Worm (Caenorhabditis elegans): Measurements from ENCODE around the gene nspe-3.
A peak's percentile ranks its signal among the peaks of the same experiment; 100 is the strongest.

nspe-3 gene

ce11 chrII:12617586-12617985, at the start of gene nspe-3:
Gene nspe-3, plus strand, starts transcription at chrII:12617886.
- no peak for TF ChIP-seq daf-12 (tag; optimal IDR thresholded peaks at IDR 0.05)
- TF ChIP-seq zag-1 (tag; optimal IDR thresholded peaks at IDR 0.05), result no peak
- TF ChIP-seq ceh-16 (tag; optimal IDR thresholded peaks at IDR 0.05), result no peak
- TF ChIP-seq nhr-28 (tag; optimal IDR thresholded peaks at IDR 0.05), result no peak
- TF ChIP-seq ceh-28 (tag; optimal IDR thresholded peaks at IDR 0.05), result no peak
- TF ChIP-seq sea-2 (GFP tag; optimal IDR thresholded peaks at IDR 0.05), result no peak
- TF ChIP-seq ceh-82 (tag; optimal IDR thresholded peaks at IDR 0.05), result no peak
- TF ChIP-seq fos-1 (tag; optimal IDR thresholded peaks at IDR 0.05), result no peak

- no peak for TF ChIP-seq lin-39 (tag; optimal IDR thresholded peaks at IDR 0.05)
- no peak for TF ChIP-seq mdl-1 (tag; optimal IDR thresholded peaks at IDR 0.05)
- TF ChIP-seq snpc-4 (tag; optimal IDR thresholded peaks at IDR 0.05), result no peak
- no peak for TF ChIP-seq hmg-11 (tag; optimal IDR thresholded peaks at IDR 0.05)
- no peak for TF ChIP-seq eor-1 (tag; optimal IDR thresholded peaks at IDR 0.05)
- TF ChIP-seq zag-1 (tag; optimal IDR thresholded peaks at IDR 0.05), result no peak
- no peak for TF ChIP-seq lin-15B (tag; optimal IDR thresholded peaks at IDR 0.05)
- TF ChIP-seq nhr-237 (tag; optimal IDR thresholded peaks at IDR 0.05), result no peak
- TF ChIP-seq ceh-16 (tag; optimal IDR thresholded peaks at IDR 0.05), result no peak
- no peak for TF ChIP-seq nhr-67 (tag; optimal IDR thresholded peaks at IDR 0.05)
Measured at ce11 chrII:12570523-12570922, 47.2 kb upstream of the nspe-3 start, which contains the start of gene Y38E10A.1. Gene Y38E10A.1, minus strand, starts transcription at chrII:12570623.

ce11 chrII:12572760-12573159, 44.9 kb upstream of the nspe-3 start, which contains the start of gene Y38E10A.35:
Gene Y38E10A.35, minus strand, starts transcription at chrII:12572860.
- TF ChIP-seq nfya-1 (tag; optimal IDR thresholded peaks at IDR 0.05; ENCODE audit: insufficient read depth) (no peak), fkh-10 (GFP tag; optimal IDR thresholded peaks at IDR 0.05) (no peak), skn-1 (tag; optimal IDR thresholded peaks at IDR 0.05) (no peak), elt-2 (tag; optimal IDR thresholded peaks at IDR 0.05) (no peak), elt-1 (tag; optimal IDR thresholded peaks at IDR 0.05) (no peak)

- TF ChIP-seq mml-1 (tag; optimal IDR thresholded peaks at IDR 0.05) (no peak), nhr-237 (tag; optimal IDR thresholded peaks at IDR 0.05) (no peak), zag-1 (tag; optimal IDR thresholded peaks at IDR 0.05) (no peak), lin-39 (tag; optimal IDR thresholded peaks at IDR 0.05) (no peak), ama-1 (optimal IDR thresholded peaks at IDR 0.05) (no peak), nhr-28 (tag; optimal IDR thresholded peaks at IDR 0.05) (no peak), nhr-67 (tag; optimal IDR thresholded peaks at IDR 0.05) (no peak), ceh-82 (tag; optimal IDR thresholded peaks at IDR 0.05) (no peak), ceh-9 (tag; optimal IDR thresholded peaks at IDR 0.05) (no peak), mdl-1 (tag; optimal IDR thresholded peaks at IDR 0.05) (no peak), ZK546.5 (tag; optimal IDR thresholded peaks at IDR 0.05) (no peak), ztf-11 (tag; optimal IDR thresholded peaks at IDR 0.05) (no peak)
Measured at ce11 chrII:12573541-12573940, 44.1 kb upstream of the nspe-3 start, which contains the start of gene Y38E10A.2. Gene Y38E10A.2, minus strand, starts transcription at chrII:12573641.

- no peak for TF ChIP-seq nhr-77 (tag; optimal IDR thresholded peaks at IDR 0.05)
- TF ChIP-seq egl-5 (tag; optimal IDR thresholded peaks at IDR 0.05), result no peak
- no peak for TF ChIP-seq nhr-67 (tag; optimal IDR thresholded peaks at IDR 0.05)
- TF ChIP-seq tbx-2 (tag; optimal IDR thresholded peaks at IDR 0.05), result no peak
- TF ChIP-seq ama-1 (optimal IDR thresholded peaks at IDR 0.05), result no peak
- no peak for TF ChIP-seq ZK546.5 (tag; optimal IDR thresholded peaks at IDR 0.05)
- TF ChIP-seq ceh-9 (tag; optimal IDR thresholded peaks at IDR 0.05), result no peak
- no peak for TF ChIP-seq elt-1 (tag; optimal IDR thresholded peaks at IDR 0.05)
- TF ChIP-seq nhr-28 (tag; optimal IDR thresholded peaks at IDR 0.05), result no peak
- TF ChIP-seq pha-4 (tag; optimal IDR thresholded peaks at IDR 0.05), result no peak
- no peak for TF ChIP-seq snpc-4 (tag; optimal IDR thresholded peaks at IDR 0.05)
- TF ChIP-seq sea-2 (GFP tag; optimal IDR thresholded peaks at IDR 0.05), result no peak
- no peak for TF ChIP-seq ceh-28 (tag; optimal IDR thresholded peaks at IDR 0.05)
Measured at ce11 chrII:12574668-12575067, 43.0 kb upstream of the nspe-3 start, which contains the start of gene Y38E10A.3. Gene Y38E10A.3, minus strand, starts transcription at chrII:12574768.

ce11 chrII:12577754-12578153, 39.9 kb upstream of the nspe-3 start, which contains the start of gene clec-8:
Gene clec-8, minus strand, starts transcription at chrII:12578061.
- TF ChIP-seq pqm-1 (tag; optimal IDR thresholded peaks at IDR 0.05) (peak; percentile 74), jun-1 (tag; optimal IDR thresholded peaks at IDR 0.05) (no peak), ceh-9 (tag; optimal IDR thresholded peaks at IDR 0.05) (no peak), ceh-28 (tag; optimal IDR thresholded peaks at IDR 0.05) (peak; percentile 27), eor-1 (tag; optimal IDR thresholded peaks at IDR 0.05) (no peak), elt-2 (tag; optimal IDR thresholded peaks at IDR 0.05) (peak; percentile 74), nhr-237 (tag; optimal IDR thresholded peaks at IDR 0.05) (no peak)
